Worm (Caenorhabditis elegans) whole organism, L4 larva: Measurements from ENCODE around the gene Y43C5B.3.

Experiments
- F26F4.8 ChIP-seq: fragments of 200-800 bp; sonication (Bioruptor generic); conservative IDR thresholded peaks from 2 replicates; pipeline ENCODE4 v1.3.6; 2022; ENCODE audit warnings: missing genetic modification characterization, missing compliant biosample characterization
- F44E2.7 ChIP-seq: fragments of 200-800 bp; sonication (Bioruptor generic); IDR thresholded peaks from 2 replicates; pipeline ENCODE4 v2.1.2; 2022; ENCODE audit warnings: missing genetic modification characterization, missing compliant biosample characterization
- R02D3.7 ChIP-seq: fragments of 150-350 bp; sonication (generic microtip); optimal IDR thresholded peaks from 3 replicates; lab custom pipeline; 2014; ENCODE audit warnings: missing biosample characterization, missing genetic modification characterization
- T20F7.1 ChIP-seq: fragments of 200-800 bp; sonication (Bioruptor generic); optimal IDR thresholded peaks from 2 replicates; lab custom pipeline; 2018; ENCODE audit warnings: mild to moderate bottlenecking, missing genetic modification characterization, missing compliant biosample characterization
- Y105C5A.15 ChIP-seq: fragments of 200-800 bp; sonication (Bioruptor generic); IDR thresholded peaks from 2 replicates; pipeline ENCODE4 v1.3.6; 2022; ENCODE audit warnings: missing genetic modification characterization, missing compliant biosample characterization
- Y48G9A.11 ChIP-seq: fragments of 200-800 bp; sonication (Bioruptor generic); IDR thresholded peaks from 2 replicates; pipeline ENCODE4 v1.3.6; 2022; ENCODE audit warnings: missing genetic modification reagents, missing genetic modification characterization, missing compliant biosample characterization
- ZK546.5 ChIP-seq, 2 experiments: sonication (generic microtip); optimal IDR thresholded peaks; 2 replicates each; lab custom pipeline; 2017; ENCODE audit warnings: missing biosample characterization in 2 of 2, missing genetic modification characterization in 2 of 2
- aha-1 ChIP-seq: fragments of 150-350 bp; peaks from one replicate; lab custom pipeline; 2014; ENCODE audit warnings: missing biosample characterization, missing genetic modification characterization
- ama-1 ChIP-seq: fragments of 150-350 bp; optimal IDR thresholded peaks from 2 replicates; lab custom pipeline; 2014; ENCODE audit warnings: inconsistent platforms, mixed read lengths
- attf-4 ChIP-seq: sonication (generic microtip); optimal IDR thresholded peaks from 3 replicates; lab custom pipeline; 2017; ENCODE audit warnings: missing biosample characterization, missing genetic modification characterization
- ceh-20 ChIP-seq: fragments of 200-800 bp; sonication (Bioruptor generic); IDR thresholded peaks from 2 replicates; pipeline ENCODE4 v1.3.6; 2022; ENCODE audit warnings: missing genetic modification reagents, missing genetic modification characterization, missing compliant biosample characterization
- ceh-28 ChIP-seq: fragments of 150-350 bp; optimal IDR thresholded peaks from 2 replicates; lab custom pipeline; 2014; ENCODE audit warnings: missing biosample characterization, missing genetic modification reagents, missing genetic modification characterization
- ceh-44 ChIP-seq: fragments of 200-800 bp; sonication (Bioruptor generic); IDR thresholded peaks from 2 replicates; pipeline ENCODE4 v1.3.6; 2022; ENCODE audit warnings: missing genetic modification reagents, missing genetic modification characterization, missing compliant biosample characterization
- cey-2 ChIP-seq: sonication (generic microtip); optimal IDR thresholded peaks from 3 replicates; lab custom pipeline; 2017; ENCODE audit warnings: missing genetic modification characterization, mild to moderate bottlenecking, missing compliant biosample characterization, antibody characterized with exemption, borderline replicate concordance; ENCODE audit not compliant: insufficient read depth
- egl-43 ChIP-seq: fragments of 200-800 bp; sonication (Bioruptor generic); IDR thresholded peaks from 2 replicates; pipeline ENCODE4 v1.3.6; 2022; ENCODE audit warnings: missing genetic modification reagents, missing genetic modification characterization, missing compliant biosample characterization
- hif-1 ChIP-seq, 2 experiments: sonication (generic microtip); optimal IDR thresholded peaks; 2 replicates each; lab custom pipeline; 2016 to 2017; ENCODE audit warnings: missing compliant biosample characterization in 2 of 2, missing genetic modification characterization in 2 of 2, missing genetic modification reagents in 2 of 2, missing genotype in 2 of 2, mild to moderate bottlenecking in 1 of 2
- hlh-11 ChIP-seq: fragments of 200-800 bp; sonication (Bioruptor generic); optimal IDR thresholded peaks from 2 replicates; lab custom pipeline; 2018; ENCODE audit warnings: mild to moderate bottlenecking, missing genetic modification characterization, missing compliant biosample characterization
- hlh-30 ChIP-seq: sonication (generic microtip); optimal IDR thresholded peaks from 2 replicates; lab custom pipeline; 2017; ENCODE audit warnings: antibody characterized with exemption, mild to moderate bottlenecking, missing genetic modification characterization, missing compliant biosample characterization; ENCODE audit not compliant: insufficient read depth
- hmg-1.1 ChIP-seq: fragments of 200-800 bp; sonication (Bioruptor generic); IDR thresholded peaks from 2 replicates; pipeline ENCODE4 v1.3.6; 2022; ENCODE audit warnings: missing genetic modification reagents, missing genetic modification characterization, missing compliant biosample characterization
- jun-1 ChIP-seq: fragments of 150-350 bp; optimal IDR thresholded peaks from 2 replicates; lab custom pipeline; 2014; ENCODE audit warnings: missing biosample characterization, missing genetic modification reagents, missing genetic modification characterization
- lin-1 ChIP-seq: fragments of 200-800 bp; sonication (Bioruptor generic); IDR thresholded peaks from 2 replicates; pipeline ENCODE4 v1.3.6; 2022; ENCODE audit warnings: missing genetic modification reagents, missing genetic modification characterization, missing compliant biosample characterization
- lin-13 ChIP-seq: fragments of 150-350 bp; optimal IDR thresholded peaks from 2 replicates; lab custom pipeline; 2014; ENCODE audit warnings: missing biosample characterization, missing genetic modification reagents, missing genetic modification characterization
- lin-38 ChIP-seq: fragments of 200-800 bp; sonication (Bioruptor generic); IDR thresholded peaks from 2 replicates; pipeline ENCODE4 v1.3.6; 2022; ENCODE audit warnings: missing genetic modification reagents, missing genetic modification characterization, missing compliant biosample characterization
- lin-39 ChIP-seq: fragments of 150-350 bp; optimal IDR thresholded peaks from 2 replicates; lab custom pipeline; 2014; ENCODE audit warnings: missing biosample characterization, missing genetic modification reagents, missing genetic modification characterization
- lsy-2 ChIP-seq, 2 experiments: fragments of 150-350 bp in 1 of 2; sonication (generic microtip) in 1 of 2; optimal IDR thresholded peaks; 2 replicates each; lab custom pipeline; 2014 to 2017; ENCODE audit warnings: missing biosample characterization in 2 of 2, missing genetic modification characterization in 2 of 2
- mep-1 ChIP-seq: fragments of 150-350 bp; sonication (generic microtip); optimal IDR thresholded peaks from 3 replicates; lab custom pipeline; 2014; ENCODE audit warnings: missing biosample characterization, missing genetic modification characterization
- mes-2 ChIP-seq: sonication (generic microtip); optimal IDR thresholded peaks from 2 replicates; lab custom pipeline; 2016; ENCODE audit warnings: missing genotype, mild to moderate bottlenecking, missing genetic modification characterization, missing compliant biosample characterization; ENCODE audit not compliant: poor library complexity, severe bottlenecking
- mxl-3 ChIP-seq: fragments of 200-800 bp; sonication (Bioruptor generic); optimal IDR thresholded peaks from 2 replicates; lab custom pipeline; 2018; ENCODE audit warnings: mild to moderate bottlenecking, missing genetic modification characterization, missing compliant biosample characterization
- nhr-11 ChIP-seq: fragments of 150-350 bp; optimal IDR thresholded peaks from 2 replicates; lab custom pipeline; 2014; ENCODE audit warnings: missing biosample characterization, missing genetic modification characterization
- nhr-28 ChIP-seq: fragments of 150-350 bp; optimal IDR thresholded peaks from 2 replicates; lab custom pipeline; 2014; ENCODE audit warnings: missing biosample characterization, missing genetic modification characterization
- nhr-42 ChIP-seq: fragments of 200-800 bp; sonication (Bioruptor generic); IDR thresholded peaks from 2 replicates; pipeline ENCODE4 v1.3.6; 2022; ENCODE audit warnings: missing genetic modification characterization, missing compliant biosample characterization
- nhr-48 ChIP-seq: sonication (generic microtip); optimal IDR thresholded peaks from 2 replicates; lab custom pipeline; 2016; ENCODE audit warnings: mild to moderate bottlenecking, missing genetic modification characterization, missing compliant biosample characterization
- nhr-76 ChIP-seq: fragments of 150-350 bp; optimal IDR thresholded peaks from 2 replicates; lab custom pipeline; 2014; ENCODE audit warnings: missing biosample characterization, missing genetic modification characterization
- nhr-77 ChIP-seq: fragments of 150-350 bp; optimal IDR thresholded peaks from 2 replicates; lab custom pipeline; 2014; ENCODE audit warnings: missing biosample characterization, missing genetic modification characterization
- pha-4 ChIP-seq, 2 experiments: fragments of 150-350 bp in 1 of 2; fragments of 200-800 bp in 1 of 2; sonication (Bioruptor generic) in 1 of 2; IDR thresholded peaks in 1 of 2; optimal IDR thresholded peaks in 1 of 2; 2 replicates each; pipeline versions ENCODE4 v1.3.6 to Lab custom; 2014 to 2022; ENCODE audit warnings: missing genetic modification characterization in 2 of 2, missing genetic modification reagents in 2 of 2, missing biosample characterization in 1 of 2, missing compliant biosample characterization in 1 of 2
- pqm-1 ChIP-seq: sonication (generic microtip); optimal IDR thresholded peaks from 2 replicates; lab custom pipeline; 2017; ENCODE audit warnings: missing biosample characterization, missing genetic modification characterization
- saeg-2 ChIP-seq: fragments of 200-800 bp; sonication (Bioruptor generic); IDR thresholded peaks from 2 replicates; pipeline ENCODE4 v1.3.6; 2022; ENCODE audit warnings: missing genetic modification reagents, missing genetic modification characterization, missing compliant biosample characterization
- set-16 ChIP-seq: fragments of 200-800 bp; sonication (Bioruptor generic); IDR thresholded peaks from 2 replicates; pipeline ENCODE4 v1.3.6; 2022; ENCODE audit warnings: missing genetic modification reagents, missing genetic modification characterization, missing compliant biosample characterization
- snpc-1.2 ChIP-seq: fragments of 200-800 bp; sonication (Bioruptor generic); IDR thresholded peaks from 2 replicates; pipeline ENCODE4 v1.3.6; 2022; ENCODE audit warnings: missing genetic modification reagents, missing genetic modification characterization, missing compliant biosample characterization
- snpc-4 ChIP-seq: fragments of 150-350 bp; optimal IDR thresholded peaks from 2 replicates; lab custom pipeline; 2014; ENCODE audit warnings: missing biosample characterization, missing genetic modification characterization
- tra-1 ChIP-seq: fragments of 200-800 bp; sonication (Bioruptor generic); IDR thresholded peaks from 2 replicates; pipeline ENCODE4 v1.3.6; 2022; ENCODE audit warnings: missing genetic modification reagents, missing genetic modification characterization, missing compliant biosample characterization
- unc-39 ChIP-seq: sonication (generic microtip); optimal IDR thresholded peaks from 2 replicates; lab custom pipeline; 2017; ENCODE audit warnings: missing biosample characterization, missing genetic modification characterization
- unc-62 ChIP-seq, 3 experiments: fragments of 150-350 bp in 1 of 3; sonication (generic microtip); optimal IDR thresholded peaks in 2 of 3; peaks in 1 of 3; 1 replicate in 1 of 3; 2 replicates in 2 of 3; lab custom pipeline; 2014 to 2017; ENCODE audit warnings: missing biosample characterization in 3 of 3, missing genetic modification characterization in 3 of 3, missing genetic modification reagents in 3 of 3, missing genotype in 1 of 3
- zip-11 ChIP-seq: fragments of 200-800 bp; sonication (Bioruptor generic); IDR thresholded peaks from 2 replicates; pipeline ENCODE4 v1.3.6; 2022; ENCODE audit warnings: missing genetic modification characterization, missing compliant biosample characterization
- zip-2 ChIP-seq: fragments of 150-350 bp; optimal IDR thresholded peaks from 2 replicates; lab custom pipeline; 2014; ENCODE audit warnings: missing biosample characterization, missing genetic modification characterization
- ztf-7 ChIP-seq: fragments of 150-350 bp; optimal IDR thresholded peaks from 2 replicates; lab custom pipeline; 2014; ENCODE audit warnings: missing biosample characterization, missing genetic modification characterization

Gene Y43C5B.3

ce11 chrIV:10341618-10342360 lies 8.6 kb upstream of the Y43C5B.3 start (continued):
- TF ChIP-seq set-16 (GFP tag; lab: Robert Waterston, UW) (peak; percentile 48), hlh-11 (no peak), F26F4.8 (GFP tag; lab: Robert Waterston, UW) (no peak), zip-2 (no peak), egl-43 (GFP tag; lab: Robert Waterston, UW) (0 out of 2 replicates have a peak, but pooled peaks have one; percentile 17), ceh-28 (no peak), lin-13 (no peak), F44E2.7 (GFP tag; lab: Robert Waterston, UW) (no peak), saeg-2 (GFP tag; lab: Robert Waterston, UW) (no peak), jun-1 (tag; lab: Kevin White, UChicago) (no peak), snpc-1.2 (GFP tag; lab: Robert Waterston, UW) (no peak), pha-4 (GFP tag; IDR thresholded peaks at IDR 0.05; lab: Robert Waterston, UW) (peak; percentile 7; the same call in 1 of the 2 replicates), pha-4 (tag; optimal IDR thresholded peaks at IDR 0.05; lab: Kevin White, UChicago) (no peak), ZK546.5 (tag; optimal IDR thresholded peaks at IDR 0.05; lab: Kevin White, UChicago) (no peak), snpc-4 (tag; lab: Kevin White, UChicago) (no peak), aha-1 (tag; lab: Kevin White, UChicago) (peak; percentile 99), Y105C5A.15 (GFP tag; lab: Robert Waterston, UW) (no peak), lin-38 (no peak), nhr-11 (tag; lab: Kevin White, UChicago) (no peak), hmg-1.1 (GFP tag; lab: Robert Waterston, UW) (peak; percentile 36; the same call in 1 of the 2 replicates), ceh-44 (GFP tag; lab: Robert Waterston, UW) (no peak), mxl-3 (GFP tag; lab: Kevin White, UChicago) (no peak), R02D3.7 (tag; lab: Kevin White, UChicago) (no peak)

DNA sequence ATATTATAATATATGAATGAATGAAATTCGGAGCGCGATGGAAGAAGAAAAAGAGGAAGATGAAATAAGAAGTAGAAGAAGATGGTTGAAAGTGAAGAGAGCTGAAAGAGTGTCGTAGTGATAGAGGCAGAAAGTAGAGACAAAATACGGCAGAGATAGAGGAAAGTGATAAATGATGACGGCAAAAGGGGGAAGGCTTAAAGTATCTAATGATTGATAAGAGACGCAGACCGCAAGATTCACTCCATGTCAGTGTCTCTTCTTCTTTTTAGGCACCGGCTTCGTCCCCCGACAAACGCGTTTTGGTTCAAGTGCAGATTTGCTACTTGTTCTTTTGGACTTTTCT lies 8.1 kb upstream of the Y43C5B.3 start:
- TF ChIP-seq pqm-1 (tag; lab: Kevin White, UChicago) (peak; percentile 90), T20F7.1 (GFP tag; lab: Kevin White, UChicago) (peak; percentile 51), ama-1 (lab: Kevin White, UChicago) (no peak), nhr-11 (tag; lab: Kevin White, UChicago) (peak; percentile 94), hif-1 (tag; optimal IDR thresholded peaks at IDR 0.05; lab: Kevin White, UChicago) (peak in 1 of 2 experiments; percentile 28), ZK546.5 (tag; optimal IDR thresholded peaks at IDR 0.05; lab: Kevin White, UChicago) (no peak), lin-39 (no peak), saeg-2 (GFP tag; lab: Robert Waterston, UW) (0 out of 2 replicates have a peak, but pooled peaks have one; percentile 28), lin-1 (GFP tag; lab: Robert Waterston, UW) (0 out of 2 replicates have a peak, but pooled peaks have one; percentile 46), nhr-28 (peak; percentile 96), cey-2 (tag; lab: Kevin White, UChicago) (peak; percentile 17), attf-4 (no peak), nhr-48 (peak; percentile 47), Y105C5A.15 (GFP tag; lab: Robert Waterston, UW) (no peak), unc-39 (tag; lab: Kevin White, UChicago) (no peak), egl-43 (GFP tag; lab: Robert Waterston, UW) (0 out of 2 replicates have a peak, but pooled peaks have one; percentile 2), ztf-7 (no peak), nhr-77 (tag; lab: Kevin White, UChicago) (peak; percentile 82), nhr-76 (tag; lab: Kevin White, UChicago) (no peak), hlh-30 (tag; lab: Kevin White, UChicago) (peak; percentile 60), aha-1 (tag; lab: Kevin White, UChicago) (no peak), lin-13 (peak; percentile 32), mep-1 (tag; lab: Kevin White, UChicago) (peak; percentile 72), ceh-20 (peak; percentile 86), nhr-42 (GFP tag; lab: Robert Waterston, UW) (no peak), tra-1 (GFP tag; lab: Robert Waterston, UW) (peak; percentile 47; the same call in 1 of the 2 replicates), jun-1 (tag; lab: Kevin White, UChicago) (no peak), unc-62 (GFP tag; optimal IDR thresholded peaks at IDR 0.05 in 1 of 2; lab: Kevin White, UChicago) (peak in 1 of 2 experiments; percentile 99), unc-62 (tag; optimal IDR thresholded peaks at IDR 0.05; lab: Kevin White, UChicago) (no peak), zip-11 (GFP tag; lab: Robert Waterston, UW) (no peak), Y48G9A.11 (no peak), mes-2 (tag; lab: Kevin White, UChicago) (peak; percentile 32), lsy-2 (tag; optimal IDR thresholded peaks at IDR 0.05; lab: Kevin White, UChicago) (peak; percentile 18 to 51)
